Fruit fly (Drosophila melanogaster): Measurements from ENCODE around the gene ScsbetaA.

The ScsbetaA gene

dm6 chr3R:8945502-8946324, 7.2 kb downstream of the ScsbetaA start (continued):
- TF ChIP-seq CG18599 (GFP tag; optimal IDR thresholded peaks at IDR 0.05) (peak; percentile 84), CG7357 (GFP tag; IDR thresholded peaks at IDR 0.05) (peak; percentile 72), hbn (GFP tag; IDR thresholded peaks at IDR 0.05; ENCODE audit: partially characterized antibody) (no peak), zen2 (GFP tag; IDR thresholded peaks at IDR 0.05; ENCODE audit: partially characterized antibody) (no peak), Atf6 (GFP tag; IDR thresholded peaks at IDR 0.05) (peak; percentile 84), cas (GFP tag; IDR thresholded peaks at IDR 0.05) (peak; percentile 52; the same call in 1 of the 2 replicates), CG4730 (GFP tag; IDR thresholded peaks at IDR 0.05) (peak; percentile 71), pzg (GFP tag; optimal IDR thresholded peaks at IDR 0.05) (no peak), CG9727 (GFP tag; optimal IDR thresholded peaks at IDR 0.05) (peak; percentile 67), az2 (GFP tag; optimal IDR thresholded peaks at IDR 0.05) (peak; percentile 83), NfI (GFP tag; optimal IDR thresholded peaks at IDR 0.05) (peak; percentile 72), CG30403 (GFP tag; optimal IDR thresholded peaks at IDR 0.05) (peak; percentile 85), CG6689 (GFP tag; IDR thresholded peaks at IDR 0.05) (peak; percentile 89), CG1832 (GFP tag; optimal IDR thresholded peaks at IDR 0.05) (no peak), CG12071 (GFP tag; optimal IDR thresholded peaks at IDR 0.05) (peak; percentile 57), Asciz (GFP tag; optimal IDR thresholded peaks at IDR 0.05) (peak; percentile 75), rib (GFP tag; IDR thresholded peaks at IDR 0.05) (peak; percentile 50; the same call in 1 of the 2 replicates), CG13296 (GFP tag; optimal IDR thresholded peaks at IDR 0.05) (peak; percentile 90), Max (GFP tag; optimal IDR thresholded peaks at IDR 0.05) (peak; percentile 65), MTF-1 (GFP tag; optimal IDR thresholded peaks at IDR 0.05; ENCODE audit: borderline replicate concordance) (peak; percentile 58), B-H2 (GFP tag; optimal IDR thresholded peaks at IDR 0.05) (no peak), CG4707 (GFP tag; optimal IDR thresholded peaks at IDR 0.05) (peak; percentile 79), slou (GFP tag; optimal IDR thresholded peaks at IDR 0.05) (peak; percentile 8), Atf-2 (GFP tag; optimal IDR thresholded peaks at IDR 0.05) (no peak), bab2 (GFP tag; optimal IDR thresholded peaks at IDR 0.05) (peak; percentile 18), mam (GFP tag; optimal IDR thresholded peaks at IDR 0.05) (peak; percentile 17), Mrtf (GFP tag; IDR thresholded peaks at IDR 0.05) (peak; percentile 76; the same call in 2 of the 3 replicates), kah (GFP tag; optimal IDR thresholded peaks at IDR 0.05) (peak; percentile 63), CG8765 (GFP tag; IDR thresholded peaks at IDR 0.05) (no peak), bcd (GFP tag; optimal IDR thresholded peaks at IDR 0.05) (peak; percentile 81), CG8924 (tag; optimal IDR thresholded peaks at IDR 0.05) (peak; percentile 90), CG4854 (GFP tag; optimal IDR thresholded peaks at IDR 0.05) (peak; percentile 51), CG17186 (GFP tag; optimal IDR thresholded peaks at IDR 0.05) (no peak), CG11247 (GFP tag; IDR thresholded peaks at IDR 0.05) (peak; percentile 64; the same call in 1 of the 2 replicates), stc (GFP tag; IDR thresholded peaks at IDR 0.05) (peak; percentile 78), mld (GFP tag; IDR thresholded peaks at IDR 0.05; ENCODE audit: partially characterized antibody) (no peak), fru (optimal IDR thresholded peaks at IDR 0.05) (no peak), CG10543 (GFP tag; optimal IDR thresholded peaks at IDR 0.05) (peak; percentile 78), gsb (GFP tag; IDR thresholded peaks at IDR 0.05) (peak; percentile 41), ham (GFP tag; IDR thresholded peaks at IDR 0.05) (no peak), CG3726 (GFP tag; IDR thresholded peaks at IDR 0.05) (0 out of 3 replicates have a peak, but pooled peaks have one; percentile 62), CG34224 (GFP tag; IDR thresholded peaks at IDR 0.05; ENCODE audit: partially characterized antibody) (no peak), Mad (GFP tag; optimal IDR thresholded peaks at IDR 0.05) (peak; percentile 67), vvl (GFP tag; IDR thresholded peaks at IDR 0.05) (peak; percentile 86), pan (optimal IDR thresholded peaks at IDR 0.05) (no peak), pan (GFP tag; optimal IDR thresholded peaks at IDR 0.05 in 1 of 2, IDR thresholded peaks at IDR 0.05 in 1 of 2) (peak in 1 of 2 experiments; percentile 85), Hr78 (GFP tag; optimal IDR thresholded peaks at IDR 0.05) (peak in 1 of 2 experiments; percentile 87), Adf1 (GFP tag; IDR thresholded peaks at IDR 0.05) (no peak)
